Worm (Caenorhabditis elegans) whole organism, midembryonic: ENCODE results near the gene daf-41.

Source experiments
- T22C8.4 ChIP-seq: fragments of 200-800 bp; sonication (Bioruptor generic); IDR thresholded peaks from 2 replicates; pipeline ENCODE4 v1.3.6; 2022; ENCODE audit warnings: missing genetic modification characterization, missing compliant biosample characterization
- cog-1 ChIP-seq: sonication (generic microtip); optimal IDR thresholded peaks from 2 replicates; lab custom pipeline; 2016; ENCODE audit warnings: missing genetic modification characterization, missing compliant biosample characterization
- flt-1 ChIP-seq: fragments of 200-800 bp; sonication (Bioruptor generic); IDR thresholded peaks from 2 replicates; pipeline ENCODE4 v1.3.6; 2022; ENCODE audit warnings: missing genetic modification characterization, missing compliant biosample characterization
- klf-2 ChIP-seq: fragments of 200-800 bp; sonication (Bioruptor generic); conservative IDR thresholded peaks from 2 replicates; pipeline ENCODE4 v1.3.6; 2022; ENCODE audit warnings: missing genetic modification reagents, missing genetic modification characterization, missing compliant biosample characterization
- ref-1 ChIP-seq: fragments of 200-800 bp; sonication (Bioruptor generic); conservative IDR thresholded peaks from 2 replicates; pipeline ENCODE4 v1.3.6; 2022; ENCODE audit warnings: missing genetic modification reagents, missing genetic modification characterization, missing compliant biosample characterization
- tab-1 ChIP-seq: fragments of 200-800 bp; sonication (Bioruptor generic); IDR thresholded peaks from 2 replicates; pipeline ENCODE4 v1.3.6; 2022; ENCODE audit warnings: missing genetic modification characterization, missing compliant biosample characterization
- ztf-23 ChIP-seq: fragments of 200-800 bp; sonication (Bioruptor generic); IDR thresholded peaks from 2 replicates; pipeline ENCODE4 v1.3.6; 2022; ENCODE audit warnings: missing genetic modification reagents, missing genetic modification characterization, missing compliant biosample characterization
- ztf-29 ChIP-seq: fragments of 200-800 bp; sonication (Bioruptor generic); IDR thresholded peaks from 2 replicates; pipeline ENCODE4 v1.3.6; 2022; ENCODE audit warnings: missing genetic modification reagents, missing genetic modification characterization, missing compliant biosample characterization

ce11 chrIII:5301786-5302268 lies 27.3 kb upstream of the daf-41 start, which contains the start of the genes T15B12.2 and F52C9.5:
- no peak for TF ChIP-seq flt-1 (GFP tag; lab: Robert Waterston, UW)
- no peak for TF ChIP-seq klf-2 (GFP tag; lab: Robert Waterston, UW)
- TF ChIP-seq cog-1 (tag; lab: Kevin White, UChicago): no peak
- TF ChIP-seq tab-1 (GFP tag; lab: Robert Waterston, UW): no peak
- no peak for TF ChIP-seq ztf-23 (GFP tag; lab: Robert Waterston, UW)
- no peak for TF ChIP-seq ztf-29 (GFP tag; lab: Robert Waterston, UW)
- TF ChIP-seq T22C8.4 (GFP tag; lab: Robert Waterston, UW): no peak
- TF ChIP-seq ref-1: no peak
